Fruit fly (Drosophila melanogaster) whole organism, embryonic: ENCODE data around the gene bun.

Experiments used
- CG10462 ChIP-seq: fragments of 200-800 bp; sonication (Bioruptor generic); optimal IDR thresholded peaks from 2 replicates; lab custom pipeline; 2016; ENCODE audit warnings: missing biosample characterization, missing genetic modification characterization
- CG10565 ChIP-seq: fragments of 200-800 bp; sonication (Bioruptor generic); optimal IDR thresholded peaks from 3 replicates; lab custom pipeline; 2016; ENCODE audit warnings: missing biosample characterization, mild to moderate bottlenecking, missing genetic modification characterization
- CG11093 ChIP-seq: fragments of 200-800 bp; sonication (Bioruptor generic); IDR thresholded peaks from 3 replicates; pipeline ENCODE4 v1.3.6; 2022; ENCODE audit warnings: missing biosample characterization, missing genetic modification characterization
- CG11696 ChIP-seq: fragments of 200-800 bp; sonication (Bioruptor generic); IDR thresholded peaks from 2 replicates; pipeline ENCODE4 v1.3.6; 2022; ENCODE audit warnings: missing biosample characterization, missing genetic modification characterization
- CG14667 ChIP-seq: fragments of 200-800 bp; sonication (Bioruptor generic); IDR thresholded peaks from 2 replicates; pipeline ENCODE4 v1.3.6; 2022; ENCODE audit warnings: missing biosample characterization, missing genetic modification characterization
- CG14710 ChIP-seq: fragments of 200-800 bp; sonication (Bioruptor generic); optimal IDR thresholded peaks from 3 replicates; lab custom pipeline; 2019; ENCODE audit warnings: missing biosample characterization, mild to moderate bottlenecking, missing genetic modification characterization, moderate library complexity
- CG15479 ChIP-seq: fragments of 200-800 bp; sonication (Bioruptor generic); optimal IDR thresholded peaks from 3 replicates; lab custom pipeline; 2019; ENCODE audit warnings: missing biosample characterization, mild to moderate bottlenecking, missing genetic modification characterization, moderate library complexity
- CG15514 ChIP-seq: fragments of 200-800 bp; sonication (Bioruptor generic); optimal IDR thresholded peaks from 3 replicates; lab custom pipeline; 2017; ENCODE audit warnings: missing biosample characterization, missing genetic modification characterization, mild to moderate bottlenecking, moderate library complexity, missing genetic modification reagents
- CG18599 ChIP-seq: fragments of 200-800 bp; sonication (Bioruptor generic); optimal IDR thresholded peaks from 3 replicates; lab custom pipeline; 2017; ENCODE audit warnings: missing biosample characterization, missing genetic modification characterization, mild to moderate bottlenecking, moderate library complexity, missing genetic modification reagents
- CG2129 ChIP-seq: fragments of 200-800 bp; sonication (Bioruptor generic); IDR thresholded peaks from 2 replicates; pipeline ENCODE4 v1.3.6; 2022; ENCODE audit warnings: missing biosample characterization, missing genetic modification characterization; ENCODE audit not compliant: partially characterized antibody
- CG2202 ChIP-seq: fragments of 200-800 bp; sonication (Bioruptor generic); optimal IDR thresholded peaks from 2 replicates; lab custom pipeline; 2018; ENCODE audit warnings: missing biosample characterization, mild to moderate bottlenecking, missing genetic modification characterization
- CG2678 ChIP-seq: fragments of 200-800 bp; sonication (Bioruptor generic); optimal IDR thresholded peaks from 3 replicates; lab custom pipeline; 2019; ENCODE audit warnings: missing biosample characterization, mild to moderate bottlenecking, missing genetic modification characterization, moderate library complexity
- CG30020 ChIP-seq: fragments of 200-800 bp; optimal IDR thresholded peaks from 2 replicates; lab custom pipeline; 2019; ENCODE audit warnings: missing biosample characterization, mild to moderate bottlenecking, missing genetic modification characterization, moderate library complexity
- CG33213 ChIP-seq: fragments of 200-800 bp; sonication (Bioruptor generic); optimal IDR thresholded peaks from 3 replicates; lab custom pipeline; 2016; ENCODE audit warnings: missing biosample characterization, missing genetic modification characterization
- CG4820 ChIP-seq: fragments of 200-800 bp; sonication (Bioruptor generic); optimal IDR thresholded peaks from 3 replicates; lab custom pipeline; 2016; ENCODE audit warnings: missing biosample characterization, missing genetic modification characterization
- CG6689 ChIP-seq: fragments of 200-800 bp; sonication (Bioruptor generic); IDR thresholded peaks from 2 replicates; pipeline ENCODE4 v1.3.6; 2022; ENCODE audit warnings: missing biosample characterization, missing genetic modification characterization
- CG6791 ChIP-seq: fragments of 200-800 bp; sonication (Bioruptor generic); IDR thresholded peaks from 3 replicates; pipeline ENCODE4 v1.3.6; 2022; ENCODE audit warnings: missing biosample characterization, missing genetic modification characterization; ENCODE audit not compliant: partially characterized antibody
- CG9727 ChIP-seq: fragments of 200-800 bp; sonication (Bioruptor generic); optimal IDR thresholded peaks from 3 replicates; lab custom pipeline; 2017; ENCODE audit warnings: missing biosample characterization, mild to moderate bottlenecking, missing genetic modification characterization
- CG9876 ChIP-seq: fragments of 200-800 bp; sonication (Bioruptor generic); optimal IDR thresholded peaks from 2 replicates; lab custom pipeline; 2016; ENCODE audit warnings: missing biosample characterization, missing genetic modification characterization
- CHES-1-like ChIP-seq: fragments of 200-800 bp; sonication (Bioruptor generic); optimal IDR thresholded peaks from 2 replicates; lab custom pipeline; 2016; ENCODE audit warnings: missing biosample characterization, missing genetic modification characterization
- CoRest ChIP-seq: fragments of 200-800 bp; sonication (Bioruptor generic); optimal IDR thresholded peaks from 3 replicates; lab custom pipeline; 2018; ENCODE audit warnings: missing biosample characterization, mild to moderate bottlenecking, missing genetic modification characterization, moderate library complexity
- E2f1 ChIP-seq: fragments of 200-800 bp; sonication (Bioruptor generic); IDR thresholded peaks from 2 replicates; pipeline ENCODE4 v1.3.6; 2022; ENCODE audit warnings: missing biosample characterization, missing genetic modification characterization
- E2f2 ChIP-seq: fragments of 200-800 bp; sonication (Bioruptor generic); IDR thresholded peaks from 2 replicates; pipeline ENCODE4 v1.3.6; 2022; ENCODE audit warnings: missing biosample characterization, missing genetic modification characterization
- Gug ChIP-seq: fragments of 200-800 bp; sonication (Bioruptor generic); IDR thresholded peaks from 4 replicates; pipeline ENCODE4 v1.3.6; 2022; ENCODE audit warnings: missing biosample characterization, missing genetic modification characterization
- H15 ChIP-seq: fragments of 200-800 bp; sonication (Bioruptor generic); IDR thresholded peaks from 3 replicates; pipeline ENCODE4 v1.3.6; 2022; ENCODE audit warnings: missing biosample characterization, missing genetic modification characterization
- HmgD ChIP-seq: fragments of 200-800 bp; sonication (Bioruptor generic); optimal IDR thresholded peaks from 3 replicates; lab custom pipeline; 2016; ENCODE audit warnings: missing biosample characterization, missing genetic modification characterization
- Mrtf ChIP-seq: fragments of 200-800 bp; sonication (Bioruptor generic); IDR thresholded peaks from 3 replicates; pipeline ENCODE4 v1.3.6; 2022; ENCODE audit warnings: missing biosample characterization, missing genetic modification characterization
- Nf-YA ChIP-seq: fragments of 200-800 bp; sonication (Bioruptor generic); IDR thresholded peaks from 2 replicates; pipeline ENCODE4 v1.3.6; 2022; ENCODE audit warnings: missing biosample characterization, missing genetic modification characterization
- Trl ChIP-seq, 3 experiments: fragments of >200 bp in 2 of 3; fragments of 200-800 bp in 1 of 3; sonication (Bioruptor generic) in 1 of 3; optimal IDR thresholded peaks; 2 replicates in 1 of 3; 3 replicates in 2 of 3; lab custom pipeline; 2016 to 2017; ENCODE audit warnings: missing biosample characterization in 1 of 3, missing genetic modification characterization in 1 of 3
- ap ChIP-seq: fragments of 200-800 bp; sonication (Bioruptor generic); IDR thresholded peaks from 2 replicates; pipeline ENCODE4 v1.3.6; 2022; ENCODE audit warnings: missing biosample characterization, missing genetic modification characterization
- ash1 ChIP-seq: fragments of 200-800 bp; sonication (Bioruptor generic); optimal IDR thresholded peaks from 2 replicates; lab custom pipeline; 2018; ENCODE audit warnings: missing biosample characterization, mild to moderate bottlenecking, missing genetic modification characterization
- bab2 ChIP-seq: fragments of 200-800 bp; sonication (Bioruptor generic); optimal IDR thresholded peaks from 2 replicates; lab custom pipeline; 2016; ENCODE audit warnings: missing biosample characterization, missing genetic modification characterization
- crp ChIP-seq, 2 experiments: fragments of 200-800 bp; sonication (Bioruptor generic); optimal IDR thresholded peaks; 2 replicates in 1 of 2; 3 replicates in 1 of 2; lab custom pipeline; 2017; ENCODE audit warnings: missing biosample characterization in 2 of 2, missing genetic modification characterization in 2 of 2, mild to moderate bottlenecking in 1 of 2, moderate library complexity in 1 of 2
- dm ChIP-seq: fragments of 200-800 bp; sonication (Bioruptor generic); optimal IDR thresholded peaks from 3 replicates; lab custom pipeline; 2016; ENCODE audit warnings: missing biosample characterization, missing genetic modification characterization
- dmrt99B ChIP-seq: fragments of 200-800 bp; sonication (Bioruptor generic); optimal IDR thresholded peaks from 2 replicates; lab custom pipeline; 2018; ENCODE audit warnings: missing biosample characterization, mild to moderate bottlenecking, missing genetic modification characterization, moderate library complexity
- hb ChIP-seq: fragments of 200-800 bp; sonication (Bioruptor generic); IDR thresholded peaks from 3 replicates; pipeline ENCODE4 v1.3.6; 2022; ENCODE audit warnings: missing biosample characterization, missing genetic modification characterization; ENCODE audit not compliant: partially characterized antibody
- hkb ChIP-seq, 2 experiments: fragments of 200-800 bp in 1 of 2; fragments of >200 bp in 1 of 2; sonication (Bioruptor generic) in 1 of 2; IDR thresholded peaks in 1 of 2; optimal IDR thresholded peaks in 1 of 2; 2 replicates each; pipeline versions ENCODE4 v1.3.6 to Lab custom; 2017 to 2022; ENCODE audit warnings: missing biosample characterization in 1 of 2, missing genetic modification characterization in 1 of 2
- klu ChIP-seq: fragments of 200-800 bp; sonication (Bioruptor generic); IDR thresholded peaks from 2 replicates; pipeline ENCODE4 v1.3.6; 2022; ENCODE audit warnings: missing biosample characterization, missing genetic modification characterization
- maf-S ChIP-seq: fragments of 200-800 bp; sonication (Bioruptor generic); optimal IDR thresholded peaks from 2 replicates; lab custom pipeline; 2016; ENCODE audit warnings: missing biosample characterization, missing genetic modification characterization
- onecut ChIP-seq: fragments of 200-800 bp; sonication (Bioruptor generic); IDR thresholded peaks from 2 replicates; pipeline ENCODE4 v1.3.6; 2022; ENCODE audit warnings: missing biosample characterization, missing genetic modification characterization
- p53 ChIP-seq: fragments of 200-800 bp; sonication (Bioruptor generic); optimal IDR thresholded peaks from 2 replicates; lab custom pipeline; 2016; ENCODE audit warnings: missing biosample characterization, missing genetic modification characterization
- psq ChIP-seq: fragments of 200-800 bp; sonication (Bioruptor generic); optimal IDR thresholded peaks from 2 replicates; lab custom pipeline; 2017; ENCODE audit warnings: missing biosample characterization, missing genetic modification characterization
- ro ChIP-seq: fragments of 200-800 bp; sonication (Bioruptor generic); IDR thresholded peaks from 2 replicates; pipeline ENCODE4 v1.3.6; 2022; ENCODE audit warnings: missing biosample characterization, missing genetic modification characterization
- scrt ChIP-seq: fragments of 200-800 bp; sonication (Bioruptor generic); optimal IDR thresholded peaks from 2 replicates; lab custom pipeline; 2018; ENCODE audit warnings: missing biosample characterization, mild to moderate bottlenecking, missing genetic modification characterization, moderate library complexity
- shn ChIP-seq: fragments of 200-800 bp; sonication (Bioruptor generic); optimal IDR thresholded peaks from 3 replicates; lab custom pipeline; 2016; ENCODE audit warnings: missing biosample characterization, missing genetic modification characterization
- ttk ChIP-seq: fragments of 200-800 bp; sonication (Bioruptor generic); IDR thresholded peaks from 2 replicates; pipeline ENCODE4 v2.1.2; 2022; ENCODE audit warnings: missing biosample characterization, missing genetic modification characterization
- twi ChIP-seq: fragments of 200-800 bp; optimal IDR thresholded peaks from 2 replicates; lab custom pipeline; 2019; ENCODE audit warnings: missing biosample characterization, mild to moderate bottlenecking, missing genetic modification characterization, moderate library complexity

Gene bun

dm6 chr2L:12497283-12498265 is 48.8 kb downstream of the bun start, which contains the start of gene t-cup (continued):
- TF ChIP-seq dm (GFP tag; lab: Kevin White, UChicago): no peak
- peak; percentile 82 for TF ChIP-seq CG2678
- peak; percentile 49; the same call in 1 of the 2 replicates for TF ChIP-seq CG11696 (GFP tag; lab: Robert Waterston, UW)
- peak; percentile 81 for TF ChIP-seq ash1 (GFP tag; lab: Kevin White, UChicago)
- no peak for TF ChIP-seq Mrtf
- TF ChIP-seq CG2202: peak; percentile 71
- TF ChIP-seq klu: no peak
- TF ChIP-seq CG33213 (GFP tag; lab: Kevin White, UChicago): peak; percentile 74
- peak; percentile 39; the same call in 1 of the 2 replicates for TF ChIP-seq E2f2 (GFP tag; lab: Robert Waterston, UW)
- no peak for TF ChIP-seq ttk
- no peak for TF ChIP-seq CG14667 (GFP tag; lab: Robert Waterston, UW)
- peak; percentile 59 for TF ChIP-seq CoRest (tag; lab: Kevin White, UChicago)
- peak; percentile 93 for TF ChIP-seq CG18599
- TF ChIP-seq shn (GFP tag; lab: Kevin White, UChicago): peak; percentile 35
- TF ChIP-seq bab2 (GFP tag; lab: Kevin White, UChicago): peak; percentile 76
- peak; percentile 80 for TF ChIP-seq onecut (GFP tag; lab: Robert Waterston, UW)
- TF ChIP-seq CG15514 (GFP tag; lab: Kevin White, UChicago): peak; percentile 89
- no peak for TF ChIP-seq CG15479 (GFP tag; lab: Kevin White, UChicago)
- TF ChIP-seq psq: peak; percentile 44
- TF ChIP-seq CG10462 (GFP tag; lab: Kevin White, UChicago): peak; percentile 23
- peak; percentile 78 for TF ChIP-seq scrt (GFP tag; lab: Kevin White, UChicago)
- no peak for TF ChIP-seq ro
- TF ChIP-seq HmgD (GFP tag; lab: Kevin White, UChicago): no peak
- no peak for TF ChIP-seq hkb (optimal IDR thresholded peaks at IDR 0.05; lab: Kevin White, UChicago)
- peak; percentile 84 for TF ChIP-seq hkb (GFP tag; IDR thresholded peaks at IDR 0.05; lab: Robert Waterston, UW)
- TF ChIP-seq Gug (GFP tag; lab: Robert Waterston, UW): no peak
- TF ChIP-seq CG6689 (GFP tag; lab: Robert Waterston, UW): peak; percentile 45; the same call in 1 of the 2 replicates
- peak; percentile 69 for TF ChIP-seq CG9727 (GFP tag; lab: Kevin White, UChicago)
- TF ChIP-seq Trl (optimal IDR thresholded peaks at IDR 0.05; lab: Kevin White, UChicago): no peak
- TF ChIP-seq Trl (GFP tag; optimal IDR thresholded peaks at IDR 0.05; lab: Kevin White, UChicago): peak; percentile 65
- no peak for TF ChIP-seq hb
- TF ChIP-seq E2f1 (GFP tag; lab: Robert Waterston, UW): peak; percentile 63; the same call in 1 of the 2 replicates
- peak; percentile 55 for TF ChIP-seq dmrt99B
- no peak for TF ChIP-seq CG11093 (GFP tag; lab: Robert Waterston, UW)
- TF ChIP-seq CG9876 (GFP tag; lab: Kevin White, UChicago): no peak
- 0 out of 3 replicates have a peak, but pooled peaks have one; percentile 20 for TF ChIP-seq H15 (GFP tag; lab: Robert Waterston, UW)
- TF ChIP-seq p53 (GFP tag; lab: Kevin White, UChicago): no peak
- TF ChIP-seq CG14710: peak; percentile 54
- TF ChIP-seq CG10565 (GFP tag; lab: Kevin White, UChicago): no peak
- peak; percentile 32 for TF ChIP-seq twi (tag; lab: Kevin White, UChicago)
- no peak for TF ChIP-seq CG30020 (tag; lab: Kevin White, UChicago)
- TF ChIP-seq maf-S (GFP tag; lab: Kevin White, UChicago): peak; percentile 20
- peak; percentile 75 for TF ChIP-seq Nf-YA (GFP tag; lab: Robert Waterston, UW)
- peak; percentile 47 for TF ChIP-seq CHES-1-like (GFP tag; lab: Kevin White, UChicago)
- TF ChIP-seq crp (GFP tag; optimal IDR thresholded peaks at IDR 0.05; lab: Kevin White, UChicago): peak in 1 of 2 experiments; percentile 3
- peak; percentile 40 for TF ChIP-seq CG4820
- TF ChIP-seq ap: peak; percentile 29; the same call in 1 of the 2 replicates
- TF ChIP-seq CG6791 (GFP tag; lab: Robert Waterston, UW): no peak
- TF ChIP-seq CG2129 (GFP tag; lab: Robert Waterston, UW): no peak
